Fruit fly (Drosophila melanogaster) whole organism, embryonic: ENCODE measurements around the gene caup.

Experiments
- Blimp-1 ChIP-seq: fragments of 200-800 bp; sonication (Bioruptor generic); optimal IDR thresholded peaks from 3 replicates; lab custom pipeline; 2018; ENCODE audit warnings: missing biosample characterization, missing genetic modification characterization, mild to moderate bottlenecking, moderate library complexity, missing genetic modification reagents
- CG11504 ChIP-seq: fragments of 200-800 bp; sonication (Bioruptor generic); optimal IDR thresholded peaks from 3 replicates; lab custom pipeline; 2019; ENCODE audit warnings: missing biosample characterization, mild to moderate bottlenecking, missing genetic modification characterization, moderate library complexity
- CG12219 ChIP-seq: fragments of 200-800 bp; sonication (Bioruptor generic); optimal IDR thresholded peaks from 3 replicates; lab custom pipeline; 2018; ENCODE audit warnings: missing biosample characterization, mild to moderate bottlenecking, missing genetic modification characterization
- CG12299 ChIP-seq: fragments of 200-800 bp; sonication (Bioruptor generic); optimal IDR thresholded peaks from 2 replicates; lab custom pipeline; 2018; ENCODE audit warnings: missing biosample characterization, mild to moderate bottlenecking, missing genetic modification characterization
- CG13296 ChIP-seq: fragments of 200-800 bp; sonication (Bioruptor generic); optimal IDR thresholded peaks from 3 replicates; lab custom pipeline; 2018; ENCODE audit warnings: missing biosample characterization, mild to moderate bottlenecking, missing genetic modification characterization
- CG13894 ChIP-seq: fragments of 200-800 bp; sonication (Bioruptor generic); optimal IDR thresholded peaks from 3 replicates; lab custom pipeline; 2018; ENCODE audit warnings: missing biosample characterization, mild to moderate bottlenecking, missing genetic modification characterization, moderate library complexity
- CG1602 ChIP-seq: fragments of 200-800 bp; sonication (Bioruptor generic); optimal IDR thresholded peaks from 3 replicates; lab custom pipeline; 2016; ENCODE audit warnings: missing biosample characterization, missing genetic modification characterization
- CG17802 ChIP-seq: fragments of 200-800 bp; sonication (Bioruptor generic); optimal IDR thresholded peaks from 2 replicates; lab custom pipeline; 2018; ENCODE audit warnings: missing biosample characterization, mild to moderate bottlenecking, missing genetic modification characterization, moderate library complexity
- CG17829 ChIP-seq: fragments of 200-800 bp; optimal IDR thresholded peaks from 2 replicates; lab custom pipeline; 2019; ENCODE audit warnings: missing biosample characterization, mild to moderate bottlenecking, missing genetic modification characterization, moderate library complexity
- CG18262 ChIP-seq: fragments of 200-800 bp; optimal IDR thresholded peaks from 3 replicates; lab custom pipeline; 2019; ENCODE audit warnings: missing biosample characterization, mild to moderate bottlenecking, missing genetic modification characterization, moderate library complexity
- CG2678 ChIP-seq: fragments of 200-800 bp; sonication (Bioruptor generic); optimal IDR thresholded peaks from 3 replicates; lab custom pipeline; 2019; ENCODE audit warnings: missing biosample characterization, mild to moderate bottlenecking, missing genetic modification characterization, moderate library complexity
- CG2712 ChIP-seq: fragments of 200-800 bp; optimal IDR thresholded peaks from 3 replicates; lab custom pipeline; 2019; ENCODE audit warnings: missing biosample characterization, mild to moderate bottlenecking, missing genetic modification characterization, moderate library complexity
- CG31441 ChIP-seq: fragments of 200-800 bp; sonication (Bioruptor generic); IDR thresholded peaks from 2 replicates; pipeline ENCODE4 v1.3.6; 2022; ENCODE audit warnings: missing biosample characterization, missing genetic modification characterization
- CG33557 ChIP-seq: fragments of 200-800 bp; sonication (Bioruptor generic); optimal IDR thresholded peaks from 2 replicates; lab custom pipeline; 2019; ENCODE audit warnings: missing biosample characterization, mild to moderate bottlenecking, missing genetic modification characterization, moderate library complexity
- CG34376 ChIP-seq: fragments of 200-800 bp; sonication (Bioruptor generic); optimal IDR thresholded peaks from 2 replicates; lab custom pipeline; 2018; ENCODE audit warnings: missing biosample characterization, mild to moderate bottlenecking, missing genetic modification characterization
- CG4360 ChIP-seq: fragments of 200-800 bp; sonication (Bioruptor generic); IDR thresholded peaks from 2 replicates; pipeline ENCODE4 v1.3.6; 2022; ENCODE audit warnings: missing biosample characterization, missing genetic modification characterization
- CG43689 ChIP-seq: fragments of 200-800 bp; sonication (Bioruptor generic); IDR thresholded peaks from 2 replicates; pipeline ENCODE4 v1.3.6; 2022; ENCODE audit warnings: missing biosample characterization, missing genetic modification characterization
- CG4424 ChIP-seq: fragments of 200-800 bp; sonication (Bioruptor generic); optimal IDR thresholded peaks from 3 replicates; lab custom pipeline; 2016; ENCODE audit warnings: missing biosample characterization, missing genetic modification characterization
- CG6254 ChIP-seq: fragments of 200-800 bp; sonication (Bioruptor generic); optimal IDR thresholded peaks from 3 replicates; lab custom pipeline; 2017; ENCODE audit warnings: mild to moderate bottlenecking, missing biosample characterization, missing genetic modification reagents, missing genetic modification characterization
- CG7372 ChIP-seq: fragments of 200-800 bp; sonication (Bioruptor generic); IDR thresholded peaks from 2 replicates; pipeline ENCODE4 v1.3.6; 2022; ENCODE audit warnings: missing biosample characterization, missing genetic modification characterization
- CG7556 ChIP-seq: fragments of 200-800 bp; sonication (Bioruptor generic); optimal IDR thresholded peaks from 2 replicates; lab custom pipeline; 2017; ENCODE audit warnings: missing biosample characterization, mild to moderate bottlenecking, missing genetic modification characterization
- CG8924 ChIP-seq: fragments of 200-800 bp; optimal IDR thresholded peaks from 3 replicates; lab custom pipeline; 2019; ENCODE audit warnings: missing biosample characterization, mild to moderate bottlenecking, missing genetic modification characterization, moderate library complexity
- Hand ChIP-seq: fragments of 200-800 bp; sonication (Bioruptor generic); optimal IDR thresholded peaks from 2 replicates; lab custom pipeline; 2017; ENCODE audit warnings: mild to moderate bottlenecking, missing biosample characterization, missing genetic modification reagents, missing genetic modification characterization
- Hey ChIP-seq: fragments of 200-800 bp; sonication (Bioruptor generic); optimal IDR thresholded peaks from 3 replicates; lab custom pipeline; 2018; ENCODE audit warnings: missing biosample characterization, mild to moderate bottlenecking, missing genetic modification characterization
- HmgD ChIP-seq: fragments of 200-800 bp; sonication (Bioruptor generic); optimal IDR thresholded peaks from 3 replicates; lab custom pipeline; 2016; ENCODE audit warnings: missing biosample characterization, missing genetic modification characterization
- Mes4 ChIP-seq: fragments of 200-800 bp; sonication (Bioruptor generic); optimal IDR thresholded peaks from 2 replicates; lab custom pipeline; 2016; ENCODE audit warnings: missing biosample characterization, missing genetic modification characterization
- Oli ChIP-seq: fragments of 200-800 bp; sonication (Bioruptor generic); optimal IDR thresholded peaks from 2 replicates; lab custom pipeline; 2018; ENCODE audit warnings: missing biosample characterization, mild to moderate bottlenecking, missing genetic modification characterization, moderate library complexity
- Ptx1 ChIP-seq: fragments of 200-800 bp; sonication (Bioruptor generic); IDR thresholded peaks from 2 replicates; pipeline ENCODE4 v1.3.6; 2022; ENCODE audit warnings: missing biosample characterization, missing genetic modification characterization
- Spps ChIP-seq: fragments of 200-800 bp; sonication (Bioruptor generic); optimal IDR thresholded peaks from 2 replicates; lab custom pipeline; 2018; ENCODE audit warnings: missing biosample characterization, mild to moderate bottlenecking, missing genetic modification characterization
- Xrp1 ChIP-seq: fragments of 200-800 bp; sonication (Bioruptor generic); IDR thresholded peaks from 2 replicates; pipeline ENCODE4 v1.3.6; 2022; ENCODE audit warnings: missing biosample characterization, missing genetic modification characterization
- bsh ChIP-seq, 2 experiments: fragments of 200-800 bp; sonication (Bioruptor generic); optimal IDR thresholded peaks; 2 replicates each; lab custom pipeline; 2017 to 2018; ENCODE audit warnings: mild to moderate bottlenecking in 2 of 2, missing biosample characterization in 2 of 2, missing genetic modification characterization in 2 of 2, moderate library complexity in 1 of 2
- cad ChIP-seq: fragments of >200 bp; optimal IDR thresholded peaks from 2 replicates; lab custom pipeline; 2017; ENCODE audit warnings: missing biosample characterization, missing genetic modification characterization
- cg ChIP-seq: fragments of 200-800 bp; sonication (Bioruptor generic); optimal IDR thresholded peaks from 3 replicates; lab custom pipeline; 2019; ENCODE audit warnings: missing biosample characterization, mild to moderate bottlenecking, missing genetic modification characterization, moderate library complexity
- chinmo ChIP-seq: fragments of 200-800 bp; sonication (Bioruptor generic); IDR thresholded peaks from 4 replicates; pipeline ENCODE4 v1.3.6; 2022; ENCODE audit warnings: missing biosample characterization, missing genetic modification characterization; ENCODE audit not compliant: partially characterized antibody
- chn ChIP-seq: fragments of 200-800 bp; sonication (Bioruptor generic); optimal IDR thresholded peaks from 2 replicates; lab custom pipeline; 2016; ENCODE audit warnings: missing biosample characterization, missing genetic modification characterization
- corto ChIP-seq: fragments of 200-800 bp; sonication (Bioruptor generic); optimal IDR thresholded peaks from 2 replicates; lab custom pipeline; 2016; ENCODE audit warnings: missing biosample characterization, mild to moderate bottlenecking, missing genetic modification characterization, moderate library complexity
- dan ChIP-seq: fragments of 200-800 bp; sonication (Bioruptor generic); IDR thresholded peaks from 2 replicates; pipeline ENCODE4 v1.3.6; 2022; ENCODE audit warnings: missing biosample characterization, missing genetic modification characterization
- dmrt99B ChIP-seq: fragments of 200-800 bp; sonication (Bioruptor generic); optimal IDR thresholded peaks from 2 replicates; lab custom pipeline; 2018; ENCODE audit warnings: missing biosample characterization, mild to moderate bottlenecking, missing genetic modification characterization, moderate library complexity
- ewg ChIP-seq: fragments of 200-800 bp; sonication (Bioruptor generic); optimal IDR thresholded peaks from 3 replicates; lab custom pipeline; 2017; ENCODE audit warnings: mild to moderate bottlenecking, missing biosample characterization, missing genetic modification reagents, missing genetic modification characterization
- grau ChIP-seq: fragments of 200-800 bp; optimal IDR thresholded peaks from 3 replicates; lab custom pipeline; 2019; ENCODE audit warnings: missing biosample characterization, mild to moderate bottlenecking, missing genetic modification characterization, moderate library complexity
- grn ChIP-seq: fragments of 200-800 bp; sonication (Bioruptor generic); optimal IDR thresholded peaks from 3 replicates; lab custom pipeline; 2017; ENCODE audit warnings: missing biosample characterization, missing genetic modification characterization
- jing ChIP-seq: fragments of 200-800 bp; sonication (Bioruptor generic); optimal IDR thresholded peaks from 2 replicates; lab custom pipeline; 2018; ENCODE audit warnings: missing biosample characterization, mild to moderate bottlenecking, missing genetic modification characterization
- mld ChIP-seq: fragments of 200-800 bp; sonication (Bioruptor generic); IDR thresholded peaks from 3 replicates; pipeline ENCODE4 v1.3.6; 2022; ENCODE audit warnings: missing biosample characterization, missing genetic modification characterization; ENCODE audit not compliant: partially characterized antibody
- nmo ChIP-seq: fragments of 200-800 bp; sonication (Bioruptor generic); optimal IDR thresholded peaks from 2 replicates; lab custom pipeline; 2018; ENCODE audit warnings: missing biosample characterization, mild to moderate bottlenecking, missing genetic modification characterization, moderate library complexity
- pnt ChIP-seq: fragments of 200-800 bp; sonication (Bioruptor generic); optimal IDR thresholded peaks from 3 replicates; lab custom pipeline; 2016; ENCODE audit warnings: missing biosample characterization, missing genetic modification characterization
- row ChIP-seq: fragments of 200-800 bp; sonication (Bioruptor generic); IDR thresholded peaks from 3 replicates; pipeline ENCODE4 v1.3.6; 2022; ENCODE audit warnings: missing biosample characterization, missing genetic modification characterization
- stwl ChIP-seq: fragments of 200-800 bp; sonication (Bioruptor generic); optimal IDR thresholded peaks from 3 replicates; lab custom pipeline; 2018; ENCODE audit warnings: missing biosample characterization, mild to moderate bottlenecking, missing genetic modification characterization, moderate library complexity
- twi ChIP-seq: fragments of 200-800 bp; optimal IDR thresholded peaks from 2 replicates; lab custom pipeline; 2019; ENCODE audit warnings: missing biosample characterization, mild to moderate bottlenecking, missing genetic modification characterization, moderate library complexity
- wdn ChIP-seq: fragments of 200-800 bp; sonication (Bioruptor generic); IDR thresholded peaks from 2 replicates; pipeline ENCODE4 v1.3.6; 2022; ENCODE audit warnings: missing biosample characterization, missing genetic modification characterization

Gene caup

dm6 chr3L:12565422-12565821, 44.0 kb upstream of the caup start (continued):
- peak; percentile 38 for TF ChIP-seq CG2712 (tag; lab: Kevin White, UChicago)
- TF ChIP-seq CG7372: no peak
- no peak for TF ChIP-seq CG13296 (GFP tag; lab: Kevin White, UChicago)
- no peak for TF ChIP-seq CG8924 (tag; lab: Kevin White, UChicago)
- peak; percentile 10 for TF ChIP-seq CG1602 (GFP tag; lab: Kevin White, UChicago)
- peak; percentile 32 for TF ChIP-seq dmrt99B (tag; lab: Kevin White, UChicago)
- peak; percentile 34 for TF ChIP-seq CG7556 (GFP tag; lab: Kevin White, UChicago)
- peak; percentile 23 for TF ChIP-seq Blimp-1 (GFP tag; lab: Kevin White, UChicago)
- TF ChIP-seq CG33557: peak; percentile 16
- TF ChIP-seq mld (GFP tag; lab: Robert Waterston, UW): no peak
- TF ChIP-seq Oli: peak; percentile 14
- TF ChIP-seq CG18262 (tag; lab: Kevin White, UChicago): peak; percentile 60
- 0 out of 2 replicates have a peak, but pooled peaks have one; percentile 24 for TF ChIP-seq CG31441 (GFP tag; lab: Robert Waterston, UW)
- peak; percentile 7 for TF ChIP-seq ewg (GFP tag; lab: Kevin White, UChicago)
- TF ChIP-seq CG4424: peak; percentile 13
- TF ChIP-seq nmo (GFP tag; lab: Kevin White, UChicago): peak; percentile 41
- peak; percentile 25 for TF ChIP-seq CG11504 (tag; lab: Kevin White, UChicago)
- TF ChIP-seq chn: no peak
- TF ChIP-seq dan (GFP tag; lab: Robert Waterston, UW): no peak
- TF ChIP-seq bsh (GFP tag; optimal IDR thresholded peaks at IDR 0.05; lab: Kevin White, UChicago): peak in 1 of 2 experiments; percentile 16
- peak; percentile 40 for TF ChIP-seq CG2678 (tag; lab: Kevin White, UChicago)
- no peak for TF ChIP-seq CG12219 (GFP tag; lab: Kevin White, UChicago)
- TF ChIP-seq CG17829 (tag; lab: Kevin White, UChicago): peak; percentile 34
- 0 out of 3 replicates have a peak, but pooled peaks have one; percentile 6 for TF ChIP-seq row (GFP tag; lab: Robert Waterston, UW)
- peak; percentile 27 for TF ChIP-seq grau (tag; lab: Kevin White, UChicago)

- TF ChIP-seq CG43689 (GFP tag; lab: Robert Waterston, UW) (peak; percentile 32; the same call in 1 of the 2 replicates), Mes4 (GFP tag; lab: Kevin White, UChicago) (no peak), Xrp1 (GFP tag; lab: Robert Waterston, UW) (no peak), chinmo (GFP tag; lab: Robert Waterston, UW) (0 out of 4 replicates have a peak, but pooled peaks have one; percentile 14), corto (GFP tag; lab: Kevin White, UChicago) (no peak), CG13894 (peak; percentile 37), CG34376 (no peak), stwl (tag; lab: Kevin White, UChicago) (no peak), CG18262 (tag; lab: Kevin White, UChicago) (no peak), Hand (no peak), CG12299 (tag; lab: Kevin White, UChicago) (no peak), CG4360 (GFP tag; lab: Robert Waterston, UW) (0 out of 2 replicates have a peak, but pooled peaks have one; percentile 5), twi (tag; lab: Kevin White, UChicago) (peak; percentile 98), Ptx1 (GFP tag; lab: Robert Waterston, UW) (no peak), pnt (GFP tag; lab: Kevin White, UChicago) (no peak), Hey (tag; lab: Kevin White, UChicago) (peak; percentile 73), CG17802 (tag; lab: Kevin White, UChicago) (no peak), HmgD (GFP tag; lab: Kevin White, UChicago) (no peak), jing (GFP tag; lab: Kevin White, UChicago) (no peak), grn (GFP tag; lab: Kevin White, UChicago) (no peak), wdn (no peak), CG6254 (GFP tag; lab: Kevin White, UChicago) (no peak), Spps (tag; lab: Kevin White, UChicago) (no peak), cad (GFP tag; lab: Kevin White, UChicago) (peak; percentile 67), cg (GFP tag; lab: Kevin White, UChicago) (peak; percentile 44)
Measured at dm6 chr3L:12566065-12566730, 43.2 kb upstream of the caup start.
